Worm (Caenorhabditis elegans): ENCODE measurements around the gene unc-76.

- no peak for TF ChIP-seq R02D3.7 (tag; optimal IDR thresholded peaks at IDR 0.05)
- TF ChIP-seq lsy-2 (tag; optimal IDR thresholded peaks at IDR 0.05) = peak in 1 of 2 experiments; percentile 13
- TF ChIP-seq zag-1 (tag; optimal IDR thresholded peaks at IDR 0.05) = peak; percentile 51
- TF ChIP-seq nhr-77 (tag; optimal IDR thresholded peaks at IDR 0.05) = no peak
- TF ChIP-seq ztf-11 (tag; optimal IDR thresholded peaks at IDR 0.05) = no peak
- TF ChIP-seq nhr-237 (tag; optimal IDR thresholded peaks at IDR 0.05) = no peak
- TF ChIP-seq lin-11 (tag; optimal IDR thresholded peaks at IDR 0.05) = no peak
- TF ChIP-seq mbf-1 (tag; optimal IDR thresholded peaks at IDR 0.05) = no peak
- no peak for TF ChIP-seq nhr-25 (tag; optimal IDR thresholded peaks at IDR 0.05)
- TF ChIP-seq mdl-1 (tag; optimal IDR thresholded peaks at IDR 0.05) = no peak
- TF ChIP-seq snpc-4 (tag; optimal IDR thresholded peaks at IDR 0.05) = no peak
- TF ChIP-seq fos-1 (tag; optimal IDR thresholded peaks at IDR 0.05) = no peak
- no peak for TF ChIP-seq elt-1 (tag; optimal IDR thresholded peaks at IDR 0.05)
- no peak for TF ChIP-seq peb-1 (tag; optimal IDR thresholded peaks at IDR 0.05)
These were observed 6.4 kb upstream of the unc-76 start, which contains the start of gene C25D7.9 for ce11 chrV:15065068-15065744.

Measured in whole organism, L2 larva.